Worm (Caenorhabditis elegans) whole organism, L4 larva: ENCODE results near the gene C29A12.6.

Source experiments
- F26F4.8 ChIP-seq: fragments of 200-800 bp; sonication (Bioruptor generic); conservative IDR thresholded peaks from 2 replicates; pipeline ENCODE4 v1.3.6; 2022; ENCODE audit warnings: missing genetic modification characterization, missing compliant biosample characterization
- F49E8.2 ChIP-seq: sonication (generic microtip); optimal IDR thresholded peaks from 2 replicates; lab custom pipeline; 2016; ENCODE audit warnings: missing compliant biosample characterization, mild to moderate bottlenecking, missing genetic modification characterization, borderline replicate concordance
- R02D3.7 ChIP-seq: fragments of 150-350 bp; sonication (generic microtip); optimal IDR thresholded peaks from 3 replicates; lab custom pipeline; 2014; ENCODE audit warnings: missing biosample characterization, missing genetic modification characterization
- T20F7.1 ChIP-seq: fragments of 200-800 bp; sonication (Bioruptor generic); optimal IDR thresholded peaks from 2 replicates; lab custom pipeline; 2018; ENCODE audit warnings: mild to moderate bottlenecking, missing genetic modification characterization, missing compliant biosample characterization
- Y75B8A.6 ChIP-seq: fragments of 200-800 bp; sonication (Bioruptor generic); IDR thresholded peaks from 2 replicates; pipeline ENCODE4 v1.3.6; 2022; ENCODE audit warnings: missing genetic modification reagents, missing genetic modification characterization, missing compliant biosample characterization
- aha-1 ChIP-seq: fragments of 150-350 bp; peaks from one replicate; lab custom pipeline; 2014; ENCODE audit warnings: missing biosample characterization, missing genetic modification characterization
- ama-1 ChIP-seq: fragments of 150-350 bp; optimal IDR thresholded peaks from 2 replicates; lab custom pipeline; 2014; ENCODE audit warnings: inconsistent platforms, mixed read lengths
- arid-1 ChIP-seq: fragments of 200-800 bp; sonication (Bioruptor generic); conservative IDR thresholded peaks from 2 replicates; pipeline ENCODE4 v1.3.6; 2022; ENCODE audit warnings: missing genetic modification reagents, missing genetic modification characterization, missing compliant biosample characterization
- ceh-20 ChIP-seq: fragments of 200-800 bp; sonication (Bioruptor generic); IDR thresholded peaks from 2 replicates; pipeline ENCODE4 v1.3.6; 2022; ENCODE audit warnings: missing genetic modification reagents, missing genetic modification characterization, missing compliant biosample characterization
- ceh-44 ChIP-seq: fragments of 200-800 bp; sonication (Bioruptor generic); IDR thresholded peaks from 2 replicates; pipeline ENCODE4 v1.3.6; 2022; ENCODE audit warnings: missing genetic modification reagents, missing genetic modification characterization, missing compliant biosample characterization
- ces-1 ChIP-seq: fragments of 150-350 bp; sonication (generic microtip); optimal IDR thresholded peaks from 4 replicates; lab custom pipeline; 2014; ENCODE audit warnings: missing biosample characterization, missing genetic modification reagents, missing genetic modification characterization
- ctbp-1 ChIP-seq: fragments of 200-800 bp; sonication (Bioruptor generic); IDR thresholded peaks from 2 replicates; pipeline ENCODE4 v1.3.6; 2022; ENCODE audit warnings: missing genetic modification reagents, missing genetic modification characterization, missing compliant biosample characterization
- daf-16 ChIP-seq, 3 experiments: sonication (generic microtip); optimal IDR thresholded peaks; 2 replicates each; lab custom pipeline; 2016 to 2017; ENCODE audit warnings: missing genetic modification characterization in 3 of 3, missing genetic modification reagents in 3 of 3, mild to moderate bottlenecking in 2 of 3, missing compliant biosample characterization in 2 of 3, missing biosample characterization in 1 of 3, moderate library complexity in 1 of 3
- dmd-8 ChIP-seq: fragments of 200-800 bp; sonication (Bioruptor generic); IDR thresholded peaks from 2 replicates; pipeline ENCODE4 v1.3.6; 2022; ENCODE audit warnings: missing genetic modification characterization, missing compliant biosample characterization
- dmd-9 ChIP-seq: fragments of 200-800 bp; sonication (Bioruptor generic); IDR thresholded peaks from 2 replicates; pipeline ENCODE4 v1.3.6; 2022; ENCODE audit warnings: missing genetic modification reagents, missing genetic modification characterization, missing compliant biosample characterization
- dve-1 ChIP-seq: sonication (generic microtip); optimal IDR thresholded peaks from 2 replicates; lab custom pipeline; 2017; ENCODE audit warnings: antibody characterized with exemption, mild to moderate bottlenecking, missing genetic modification characterization, missing compliant biosample characterization; ENCODE audit not compliant: insufficient read depth
- fkh-10 ChIP-seq: fragments of 150-350 bp; optimal IDR thresholded peaks from 2 replicates; lab custom pipeline; 2014; ENCODE audit warnings: missing biosample characterization, missing genetic modification reagents, missing genetic modification characterization
- gei-8 ChIP-seq: fragments of 200-800 bp; sonication (Bioruptor generic); optimal IDR thresholded peaks from 2 replicates; lab custom pipeline; 2018; ENCODE audit warnings: mild to moderate bottlenecking, missing genetic modification characterization, missing compliant biosample characterization
- hif-1 ChIP-seq, 2 experiments: sonication (generic microtip); optimal IDR thresholded peaks; 2 replicates each; lab custom pipeline; 2016 to 2017; ENCODE audit warnings: missing compliant biosample characterization in 2 of 2, missing genetic modification characterization in 2 of 2, missing genetic modification reagents in 2 of 2, missing genotype in 2 of 2, mild to moderate bottlenecking in 1 of 2
- hlh-11 ChIP-seq: fragments of 200-800 bp; sonication (Bioruptor generic); optimal IDR thresholded peaks from 2 replicates; lab custom pipeline; 2018; ENCODE audit warnings: mild to moderate bottlenecking, missing genetic modification characterization, missing compliant biosample characterization
- hlh-30 ChIP-seq: sonication (generic microtip); optimal IDR thresholded peaks from 2 replicates; lab custom pipeline; 2017; ENCODE audit warnings: antibody characterized with exemption, mild to moderate bottlenecking, missing genetic modification characterization, missing compliant biosample characterization; ENCODE audit not compliant: insufficient read depth
- lin-1 ChIP-seq: fragments of 200-800 bp; sonication (Bioruptor generic); IDR thresholded peaks from 2 replicates; pipeline ENCODE4 v1.3.6; 2022; ENCODE audit warnings: missing genetic modification reagents, missing genetic modification characterization, missing compliant biosample characterization
- lin-13 ChIP-seq: fragments of 150-350 bp; optimal IDR thresholded peaks from 2 replicates; lab custom pipeline; 2014; ENCODE audit warnings: missing biosample characterization, missing genetic modification reagents, missing genetic modification characterization
- lin-15B ChIP-seq: fragments of 150-350 bp; sonication (generic microtip); optimal IDR thresholded peaks from 3 replicates; lab custom pipeline; 2014; ENCODE audit warnings: missing biosample characterization, missing genetic modification characterization
- lin-29 ChIP-seq: fragments of 200-800 bp; sonication (Bioruptor generic); IDR thresholded peaks from 2 replicates; pipeline ENCODE4 v1.3.6; 2022; ENCODE audit warnings: missing genetic modification reagents, missing genetic modification characterization, missing compliant biosample characterization
- lir-3 ChIP-seq: sonication (generic microtip); optimal IDR thresholded peaks from 2 replicates; lab custom pipeline; 2016; ENCODE audit warnings: mild to moderate bottlenecking, missing genetic modification characterization, missing compliant biosample characterization
- lsy-2 ChIP-seq, 2 experiments: fragments of 150-350 bp in 1 of 2; sonication (generic microtip) in 1 of 2; optimal IDR thresholded peaks; 2 replicates each; lab custom pipeline; 2014 to 2017; ENCODE audit warnings: missing biosample characterization in 2 of 2, missing genetic modification characterization in 2 of 2
- madf-5 ChIP-seq, 2 experiments: fragments of 200-800 bp; sonication (Bioruptor generic); IDR thresholded peaks; 2 replicates each; pipeline ENCODE4 v1.3.6; 2022; ENCODE audit warnings: missing compliant biosample characterization in 2 of 2, missing genetic modification characterization in 2 of 2
- mep-1 ChIP-seq: fragments of 150-350 bp; sonication (generic microtip); optimal IDR thresholded peaks from 3 replicates; lab custom pipeline; 2014; ENCODE audit warnings: missing biosample characterization, missing genetic modification characterization
- mes-2 ChIP-seq: sonication (generic microtip); optimal IDR thresholded peaks from 2 replicates; lab custom pipeline; 2016; ENCODE audit warnings: missing genotype, mild to moderate bottlenecking, missing genetic modification characterization, missing compliant biosample characterization; ENCODE audit not compliant: poor library complexity, severe bottlenecking
- nhr-10 ChIP-seq: fragments of 150-350 bp; optimal IDR thresholded peaks from 2 replicates; lab custom pipeline; 2014; ENCODE audit warnings: missing biosample characterization, missing genetic modification characterization
- nhr-102 ChIP-seq: sonication (generic microtip); optimal IDR thresholded peaks from 2 replicates; lab custom pipeline; 2016; ENCODE audit warnings: mild to moderate bottlenecking, missing genetic modification characterization, moderate library complexity, missing compliant biosample characterization
- nhr-41 ChIP-seq: fragments of 200-800 bp; sonication (Bioruptor generic); IDR thresholded peaks from 2 replicates; pipeline ENCODE4 v1.3.6; 2022; ENCODE audit warnings: missing genetic modification reagents, missing genetic modification characterization, missing compliant biosample characterization
- nhr-48 ChIP-seq: sonication (generic microtip); optimal IDR thresholded peaks from 2 replicates; lab custom pipeline; 2016; ENCODE audit warnings: mild to moderate bottlenecking, missing genetic modification characterization, missing compliant biosample characterization
- nhr-77 ChIP-seq: fragments of 150-350 bp; optimal IDR thresholded peaks from 2 replicates; lab custom pipeline; 2014; ENCODE audit warnings: missing biosample characterization, missing genetic modification characterization
- pha-4 ChIP-seq, 2 experiments: fragments of 150-350 bp in 1 of 2; fragments of 200-800 bp in 1 of 2; sonication (Bioruptor generic) in 1 of 2; IDR thresholded peaks in 1 of 2; optimal IDR thresholded peaks in 1 of 2; 2 replicates each; pipeline versions ENCODE4 v1.3.6 to Lab custom; 2014 to 2022; ENCODE audit warnings: missing genetic modification characterization in 2 of 2, missing genetic modification reagents in 2 of 2, missing biosample characterization in 1 of 2, missing compliant biosample characterization in 1 of 2
- pqm-1 ChIP-seq: sonication (generic microtip); optimal IDR thresholded peaks from 2 replicates; lab custom pipeline; 2017; ENCODE audit warnings: missing biosample characterization, missing genetic modification characterization
- rbr-2 ChIP-seq: sonication (generic microtip); optimal IDR thresholded peaks from 2 replicates; lab custom pipeline; 2016; ENCODE audit warnings: missing genotype, missing genetic modification characterization, missing compliant biosample characterization
- sdz-12 ChIP-seq: fragments of 200-800 bp; sonication (Bioruptor generic); optimal IDR thresholded peaks from 2 replicates; lab custom pipeline; 2018; ENCODE audit warnings: mild to moderate bottlenecking, missing genetic modification characterization, missing compliant biosample characterization
- tag-97 ChIP-seq: fragments of 200-800 bp; sonication (Bioruptor generic); IDR thresholded peaks from 2 replicates; pipeline ENCODE4 v1.3.6; 2022; ENCODE audit warnings: missing genetic modification characterization, missing compliant biosample characterization
- unc-62 ChIP-seq, 3 experiments: fragments of 150-350 bp in 1 of 3; sonication (generic microtip); optimal IDR thresholded peaks in 2 of 3; peaks in 1 of 3; 1 replicate in 1 of 3; 2 replicates in 2 of 3; lab custom pipeline; 2014 to 2017; ENCODE audit warnings: missing biosample characterization in 3 of 3, missing genetic modification characterization in 3 of 3, missing genetic modification reagents in 3 of 3, missing genotype in 1 of 3
- zag-1 ChIP-seq: fragments of 150-350 bp; optimal IDR thresholded peaks from 2 replicates; lab custom pipeline; 2014; ENCODE audit warnings: missing biosample characterization, missing genetic modification characterization
- zfp-3 ChIP-seq: fragments of 200-800 bp; sonication (Bioruptor generic); conservative IDR thresholded peaks from 2 replicates; pipeline ENCODE4 v1.3.6; 2022; ENCODE audit warnings: missing genetic modification reagents, missing genetic modification characterization, missing compliant biosample characterization
- zip-11 ChIP-seq: fragments of 200-800 bp; sonication (Bioruptor generic); IDR thresholded peaks from 2 replicates; pipeline ENCODE4 v1.3.6; 2022; ENCODE audit warnings: missing genetic modification characterization, missing compliant biosample characterization
- ztf-7 ChIP-seq: fragments of 150-350 bp; optimal IDR thresholded peaks from 2 replicates; lab custom pipeline; 2014; ENCODE audit warnings: missing biosample characterization, missing genetic modification characterization

The C29A12.6 gene

DNA sequence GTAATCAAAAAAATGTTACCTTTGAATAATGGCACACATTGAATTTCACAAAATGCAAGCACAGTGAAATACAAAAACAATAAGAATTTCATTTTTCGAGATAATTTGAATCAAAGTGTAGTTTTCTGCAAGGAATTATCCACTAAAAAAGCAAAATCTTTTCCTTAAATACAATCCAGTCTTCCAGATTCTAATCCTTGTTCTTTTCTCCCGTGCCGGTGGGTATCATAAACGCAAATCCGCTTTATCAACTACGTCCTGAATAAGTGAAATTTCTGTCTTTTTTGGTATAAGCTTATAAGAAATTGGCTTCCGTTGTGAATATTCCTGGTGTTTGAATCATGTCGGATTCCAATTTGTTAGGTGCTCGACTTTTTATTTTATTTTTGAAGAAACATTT is 41.2 kb downstream of the C29A12.6 start:
- TF ChIP-seq ama-1 (lab: Kevin White, UChicago), result peak; percentile 52
- TF ChIP-seq daf-16 (GFP tag; optimal IDR thresholded peaks at IDR 0.05; lab: Kevin White, UChicago), result no peak
- peak; percentile 15 for TF ChIP-seq daf-16 (tag; optimal IDR thresholded peaks at IDR 0.05; lab: Kevin White, UChicago)
- TF ChIP-seq tag-97 (GFP tag; lab: Robert Waterston, UW), result no peak

DNA sequence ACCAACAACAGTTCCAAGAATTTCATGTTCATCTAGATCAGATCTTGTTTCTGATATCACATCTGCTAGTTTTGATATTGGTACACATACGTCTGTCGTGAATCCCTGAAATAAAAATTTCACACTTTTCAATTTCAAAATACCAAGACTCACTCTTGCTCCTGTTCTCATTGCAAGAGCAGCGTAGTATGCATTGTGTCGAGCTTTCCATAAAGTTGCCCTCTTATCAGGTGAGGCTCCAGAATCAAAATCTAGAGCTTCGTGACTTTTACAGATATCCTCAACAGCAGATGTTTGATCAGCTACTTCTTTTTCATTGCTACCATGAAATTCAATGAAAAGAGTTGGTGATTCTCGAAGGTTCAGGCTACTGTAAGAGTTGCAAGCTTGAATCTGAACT is 42.0 kb downstream of the C29A12.6 start, which contains the start of gene F32D8.11:
F32D8.11 (minus strand) TSS at position 101 of the 400 bp plus-strand sequence.
- TF ChIP-seq dve-1 (no peak), F49E8.2 (no peak), dmd-8 (GFP tag; lab: Robert Waterston, UW) (no peak), nhr-48 (tag; lab: Kevin White, UChicago) (no peak), ces-1 (GFP tag; lab: Kevin White, UChicago) (no peak), F26F4.8 (no peak), lin-13 (GFP tag; lab: Kevin White, UChicago) (no peak), R02D3.7 (no peak), zag-1 (tag; lab: Kevin White, UChicago) (no peak), sdz-12 (GFP tag; lab: Kevin White, UChicago) (no peak), zip-11 (no peak), aha-1 (tag; lab: Kevin White, UChicago) (no peak)

DNA sequence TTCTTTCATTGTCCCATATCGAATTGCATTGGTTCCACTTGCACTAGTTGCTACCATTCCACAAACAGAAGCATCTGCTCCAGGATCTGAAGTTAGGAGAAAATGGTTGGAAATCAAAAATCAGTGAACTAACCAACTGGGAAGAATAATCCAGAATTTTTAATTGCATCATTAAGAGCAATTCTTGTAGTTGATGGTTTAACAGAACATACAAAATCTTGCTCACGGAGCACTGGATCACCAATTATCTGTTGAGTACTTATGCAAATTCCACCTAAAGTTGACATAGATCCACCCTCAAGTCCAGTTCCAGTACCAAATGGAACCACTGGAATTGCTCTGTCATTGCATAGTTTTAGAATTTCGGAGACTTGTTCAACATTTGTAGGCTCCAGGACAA is 42.8 kb downstream of the C29A12.6 start:
- TF ChIP-seq ceh-44 (GFP tag; lab: Robert Waterston, UW) (no peak), unc-62 (GFP tag; optimal IDR thresholded peaks at IDR 0.05 in 1 of 2; lab: Kevin White, UChicago) (peak in 1 of 2 experiments; percentile 90), unc-62 (tag; optimal IDR thresholded peaks at IDR 0.05; lab: Kevin White, UChicago) (no peak), zip-11 (no peak), dmd-9 (GFP tag; lab: Robert Waterston, UW) (no peak), ctbp-1 (no peak)

DNA sequence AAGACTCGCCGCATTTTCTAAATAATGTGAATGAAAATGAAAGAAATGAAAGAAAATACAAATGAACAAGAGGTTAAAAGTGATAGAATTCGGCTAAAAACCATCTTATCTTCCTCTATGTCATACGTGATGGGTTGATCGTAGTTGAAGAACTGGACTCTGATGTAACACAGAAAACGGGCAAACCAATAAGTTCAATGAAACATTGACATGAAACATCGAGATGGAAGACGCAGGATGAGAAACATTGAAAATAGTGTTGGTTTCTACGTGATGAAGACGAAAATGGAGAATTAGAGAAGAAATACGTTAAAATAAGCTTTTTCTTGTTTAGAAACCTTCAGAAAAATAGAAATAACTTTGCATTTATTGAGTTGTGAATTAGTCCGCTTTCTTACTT is 44.0 kb downstream of the C29A12.6 start, which contains the start of gene F32D8.12:
F32D8.12 (minus strand) TSS at position 48 of the 400 bp plus-strand sequence.
- TF ChIP-seq dmd-9 (GFP tag; lab: Robert Waterston, UW) (no peak), zfp-3 (GFP tag; lab: Robert Waterston, UW) (no peak), madf-5 (GFP tag; IDR thresholded peaks at IDR 0.05; lab: Robert Waterston, UW) (no peak), hlh-30 (tag; lab: Kevin White, UChicago) (peak; percentile 39), T20F7.1 (GFP tag; lab: Kevin White, UChicago) (no peak), mes-2 (tag; lab: Kevin White, UChicago) (peak; percentile 59), lir-3 (tag; lab: Kevin White, UChicago) (no peak), arid-1 (GFP tag; lab: Robert Waterston, UW) (no peak), ceh-20 (GFP tag; lab: Robert Waterston, UW) (no peak), dve-1 (peak; percentile 61), R02D3.7 (no peak), mep-1 (tag; lab: Kevin White, UChicago) (peak; percentile 34), hif-1 (tag; optimal IDR thresholded peaks at IDR 0.05; lab: Kevin White, UChicago) (peak in 1 of 2 experiments; percentile 85), ces-1 (GFP tag; lab: Kevin White, UChicago) (no peak), nhr-10 (tag; lab: Kevin White, UChicago) (peak; percentile 56), lin-29 (GFP tag; lab: Robert Waterston, UW) (no peak), nhr-102 (tag; lab: Kevin White, UChicago) (no peak), lin-1 (GFP tag; lab: Robert Waterston, UW) (no peak), lin-15B (tag; lab: Kevin White, UChicago) (no peak), fkh-10 (GFP tag; lab: Kevin White, UChicago) (no peak), nhr-41 (GFP tag; lab: Robert Waterston, UW) (no peak), hlh-11 (tag; lab: Kevin White, UChicago) (peak; percentile 45), pha-4 (GFP tag; IDR thresholded peaks at IDR 0.05; lab: Robert Waterston, UW) (no peak), pha-4 (tag; optimal IDR thresholded peaks at IDR 0.05; lab: Kevin White, UChicago) (no peak), ztf-7 (tag; lab: Kevin White, UChicago) (no peak), gei-8 (GFP tag; lab: Kevin White, UChicago) (no peak), rbr-2 (tag; lab: Kevin White, UChicago) (no peak), Y75B8A.6 (GFP tag; lab: Robert Waterston, UW) (no peak), pqm-1 (tag; lab: Kevin White, UChicago) (no peak), nhr-77 (tag; lab: Kevin White, UChicago) (peak; percentile 22), lsy-2 (tag; optimal IDR thresholded peaks at IDR 0.05; lab: Kevin White, UChicago) (peak in 1 of 2 experiments; percentile 57)
